Worm (Caenorhabditis elegans) whole organism, midembryonic: ENCODE measurements around the gene nhr-180.

Experiments
- T22C8.4 ChIP-seq: fragments of 200-800 bp; sonication (Bioruptor generic); IDR thresholded peaks from 2 replicates; pipeline ENCODE4 v1.3.6; 2022; ENCODE audit warnings: missing genetic modification characterization, missing compliant biosample characterization
- cog-1 ChIP-seq: sonication (generic microtip); optimal IDR thresholded peaks from 2 replicates; lab custom pipeline; 2016; ENCODE audit warnings: missing genetic modification characterization, missing compliant biosample characterization
- flt-1 ChIP-seq: fragments of 200-800 bp; sonication (Bioruptor generic); IDR thresholded peaks from 2 replicates; pipeline ENCODE4 v1.3.6; 2022; ENCODE audit warnings: missing genetic modification characterization, missing compliant biosample characterization
- klf-2 ChIP-seq: fragments of 200-800 bp; sonication (Bioruptor generic); conservative IDR thresholded peaks from 2 replicates; pipeline ENCODE4 v1.3.6; 2022; ENCODE audit warnings: missing genetic modification reagents, missing genetic modification characterization, missing compliant biosample characterization
- med-1 ChIP-seq: sonication (generic microtip); optimal IDR thresholded peaks from 2 replicates; lab custom pipeline; 2017; ENCODE audit warnings: missing genetic modification characterization, mild to moderate bottlenecking, missing compliant biosample characterization, antibody characterized with exemption, missing genetic modification reagents; ENCODE audit not compliant: insufficient read depth
- ref-1 ChIP-seq: fragments of 200-800 bp; sonication (Bioruptor generic); conservative IDR thresholded peaks from 2 replicates; pipeline ENCODE4 v1.3.6; 2022; ENCODE audit warnings: missing genetic modification reagents, missing genetic modification characterization, missing compliant biosample characterization
- tab-1 ChIP-seq: fragments of 200-800 bp; sonication (Bioruptor generic); IDR thresholded peaks from 2 replicates; pipeline ENCODE4 v1.3.6; 2022; ENCODE audit warnings: missing genetic modification characterization, missing compliant biosample characterization
- ztf-23 ChIP-seq: fragments of 200-800 bp; sonication (Bioruptor generic); IDR thresholded peaks from 2 replicates; pipeline ENCODE4 v1.3.6; 2022; ENCODE audit warnings: missing genetic modification reagents, missing genetic modification characterization, missing compliant biosample characterization
- ztf-29 ChIP-seq: fragments of 200-800 bp; sonication (Bioruptor generic); IDR thresholded peaks from 2 replicates; pipeline ENCODE4 v1.3.6; 2022; ENCODE audit warnings: missing genetic modification reagents, missing genetic modification characterization, missing compliant biosample characterization

- TF ChIP-seq flt-1 (GFP tag; lab: Robert Waterston, UW) (no peak), ztf-23 (GFP tag; lab: Robert Waterston, UW) (no peak), T22C8.4 (GFP tag; lab: Robert Waterston, UW) (no peak), tab-1 (GFP tag; lab: Robert Waterston, UW) (no peak), med-1 (GFP tag; lab: Kevin White, UChicago) (no peak), klf-2 (GFP tag; lab: Robert Waterston, UW) (no peak), cog-1 (tag; lab: Kevin White, UChicago) (no peak), ztf-29 (no peak), ref-1 (GFP tag; lab: Robert Waterston, UW) (no peak)
These were observed at the start of gene nhr-180 for ce11 chrV:667459-667858.
